Worm (Caenorhabditis elegans) whole organism, L4 larva: ENCODE data around the gene C17H11.4.
"Not testable (repeated sequence)": the region's sequence is repeated elsewhere in the genome, so short reads cannot be mapped to it uniquely, and the experiment has no call there.

Experiments used
- D1046.2 ChIP-seq: fragments of 200-800 bp; sonication (Bioruptor generic); IDR thresholded peaks from 2 replicates; pipeline ENCODE4 v1.3.6; 2022; ENCODE audit warnings: missing genetic modification characterization, missing compliant biosample characterization
- F26F4.8 ChIP-seq: fragments of 200-800 bp; sonication (Bioruptor generic); conservative IDR thresholded peaks from 2 replicates; pipeline ENCODE4 v1.3.6; 2022; ENCODE audit warnings: missing genetic modification characterization, missing compliant biosample characterization
- T20F7.1 ChIP-seq: fragments of 200-800 bp; sonication (Bioruptor generic); optimal IDR thresholded peaks from 2 replicates; lab custom pipeline; 2018; ENCODE audit warnings: mild to moderate bottlenecking, missing genetic modification characterization, missing compliant biosample characterization
- T26A8.4 ChIP-seq: fragments of 200-800 bp; sonication (Bioruptor generic); IDR thresholded peaks from 2 replicates; pipeline ENCODE4 v1.3.6; 2022; ENCODE audit warnings: missing genetic modification characterization, missing compliant biosample characterization
- Y48G9A.11 ChIP-seq: fragments of 200-800 bp; sonication (Bioruptor generic); IDR thresholded peaks from 2 replicates; pipeline ENCODE4 v1.3.6; 2022; ENCODE audit warnings: missing genetic modification reagents, missing genetic modification characterization, missing compliant biosample characterization
- Y5F2A.4 ChIP-seq: fragments of 200-800 bp; sonication (Bioruptor generic); optimal IDR thresholded peaks from 2 replicates; lab custom pipeline; 2018; ENCODE audit warnings: mild to moderate bottlenecking, missing genetic modification characterization, missing compliant biosample characterization
- arid-1 ChIP-seq: fragments of 200-800 bp; sonication (Bioruptor generic); conservative IDR thresholded peaks from 2 replicates; pipeline ENCODE4 v1.3.6; 2022; ENCODE audit warnings: missing genetic modification reagents, missing genetic modification characterization, missing compliant biosample characterization
- ctbp-1 ChIP-seq: fragments of 200-800 bp; sonication (Bioruptor generic); IDR thresholded peaks from 2 replicates; pipeline ENCODE4 v1.3.6; 2022; ENCODE audit warnings: missing genetic modification reagents, missing genetic modification characterization, missing compliant biosample characterization
- daf-16 ChIP-seq, 3 experiments: sonication (generic microtip); optimal IDR thresholded peaks; 2 replicates each; lab custom pipeline; 2016 to 2017; ENCODE audit warnings: missing genetic modification characterization in 3 of 3, missing genetic modification reagents in 3 of 3, mild to moderate bottlenecking in 2 of 3, missing compliant biosample characterization in 2 of 3, missing biosample characterization in 1 of 3, moderate library complexity in 1 of 3
- dmd-6 ChIP-seq: fragments of 200-800 bp; sonication (Bioruptor generic); IDR thresholded peaks from 2 replicates; pipeline ENCODE4 v1.3.6; 2022; ENCODE audit warnings: missing genetic modification reagents, missing genetic modification characterization, missing compliant biosample characterization
- dmd-8 ChIP-seq: fragments of 200-800 bp; sonication (Bioruptor generic); IDR thresholded peaks from 2 replicates; pipeline ENCODE4 v1.3.6; 2022; ENCODE audit warnings: missing genetic modification characterization, missing compliant biosample characterization
- duxl-1 ChIP-seq: sonication (generic microtip); optimal IDR thresholded peaks from 2 replicates; lab custom pipeline; 2016; ENCODE audit warnings: mild to moderate bottlenecking, missing genetic modification characterization, moderate library complexity, missing compliant biosample characterization; ENCODE audit not compliant: poor library complexity
- dve-1 ChIP-seq: sonication (generic microtip); optimal IDR thresholded peaks from 2 replicates; lab custom pipeline; 2017; ENCODE audit warnings: antibody characterized with exemption, mild to moderate bottlenecking, missing genetic modification characterization, missing compliant biosample characterization; ENCODE audit not compliant: insufficient read depth
- egl-43 ChIP-seq: fragments of 200-800 bp; sonication (Bioruptor generic); IDR thresholded peaks from 2 replicates; pipeline ENCODE4 v1.3.6; 2022; ENCODE audit warnings: missing genetic modification reagents, missing genetic modification characterization, missing compliant biosample characterization
- hif-1 ChIP-seq, 2 experiments: sonication (generic microtip); optimal IDR thresholded peaks; 2 replicates each; lab custom pipeline; 2016 to 2017; ENCODE audit warnings: missing compliant biosample characterization in 2 of 2, missing genetic modification characterization in 2 of 2, missing genetic modification reagents in 2 of 2, missing genotype in 2 of 2, mild to moderate bottlenecking in 1 of 2
- hlh-11 ChIP-seq: fragments of 200-800 bp; sonication (Bioruptor generic); optimal IDR thresholded peaks from 2 replicates; lab custom pipeline; 2018; ENCODE audit warnings: mild to moderate bottlenecking, missing genetic modification characterization, missing compliant biosample characterization
- hlh-30 ChIP-seq: sonication (generic microtip); optimal IDR thresholded peaks from 2 replicates; lab custom pipeline; 2017; ENCODE audit warnings: antibody characterized with exemption, mild to moderate bottlenecking, missing genetic modification characterization, missing compliant biosample characterization; ENCODE audit not compliant: insufficient read depth
- hmg-1.1 ChIP-seq: fragments of 200-800 bp; sonication (Bioruptor generic); IDR thresholded peaks from 2 replicates; pipeline ENCODE4 v1.3.6; 2022; ENCODE audit warnings: missing genetic modification reagents, missing genetic modification characterization, missing compliant biosample characterization
- lim-7 ChIP-seq: fragments of 200-800 bp; sonication (Bioruptor generic); IDR thresholded peaks from 2 replicates; pipeline ENCODE4 v1.3.6; 2022; ENCODE audit warnings: missing genetic modification characterization, missing compliant biosample characterization
- lin-13 ChIP-seq: fragments of 150-350 bp; optimal IDR thresholded peaks from 2 replicates; lab custom pipeline; 2014; ENCODE audit warnings: missing biosample characterization, missing genetic modification reagents, missing genetic modification characterization
- lin-38 ChIP-seq: fragments of 200-800 bp; sonication (Bioruptor generic); IDR thresholded peaks from 2 replicates; pipeline ENCODE4 v1.3.6; 2022; ENCODE audit warnings: missing genetic modification reagents, missing genetic modification characterization, missing compliant biosample characterization
- lsy-2 ChIP-seq, 2 experiments: fragments of 150-350 bp in 1 of 2; sonication (generic microtip) in 1 of 2; optimal IDR thresholded peaks; 2 replicates each; lab custom pipeline; 2014 to 2017; ENCODE audit warnings: missing biosample characterization in 2 of 2, missing genetic modification characterization in 2 of 2
- madf-5 ChIP-seq, 2 experiments: fragments of 200-800 bp; sonication (Bioruptor generic); IDR thresholded peaks; 2 replicates each; pipeline ENCODE4 v1.3.6; 2022; ENCODE audit warnings: missing compliant biosample characterization in 2 of 2, missing genetic modification characterization in 2 of 2
- madf-9 ChIP-seq: fragments of 200-800 bp; sonication (Bioruptor generic); conservative IDR thresholded peaks from 2 replicates; pipeline ENCODE4 v1.3.6; 2022; ENCODE audit warnings: missing genetic modification reagents, missing genetic modification characterization, missing compliant biosample characterization
- mep-1 ChIP-seq: fragments of 150-350 bp; sonication (generic microtip); optimal IDR thresholded peaks from 3 replicates; lab custom pipeline; 2014; ENCODE audit warnings: missing biosample characterization, missing genetic modification characterization
- mes-2 ChIP-seq: sonication (generic microtip); optimal IDR thresholded peaks from 2 replicates; lab custom pipeline; 2016; ENCODE audit warnings: missing genotype, mild to moderate bottlenecking, missing genetic modification characterization, missing compliant biosample characterization; ENCODE audit not compliant: poor library complexity, severe bottlenecking
- nhr-102 ChIP-seq: sonication (generic microtip); optimal IDR thresholded peaks from 2 replicates; lab custom pipeline; 2016; ENCODE audit warnings: mild to moderate bottlenecking, missing genetic modification characterization, moderate library complexity, missing compliant biosample characterization
- nhr-48 ChIP-seq: sonication (generic microtip); optimal IDR thresholded peaks from 2 replicates; lab custom pipeline; 2016; ENCODE audit warnings: mild to moderate bottlenecking, missing genetic modification characterization, missing compliant biosample characterization
- pha-4 ChIP-seq, 2 experiments: fragments of 150-350 bp in 1 of 2; fragments of 200-800 bp in 1 of 2; sonication (Bioruptor generic) in 1 of 2; IDR thresholded peaks in 1 of 2; optimal IDR thresholded peaks in 1 of 2; 2 replicates each; pipeline versions ENCODE4 v1.3.6 to Lab custom; 2014 to 2022; ENCODE audit warnings: missing genetic modification characterization in 2 of 2, missing genetic modification reagents in 2 of 2, missing biosample characterization in 1 of 2, missing compliant biosample characterization in 1 of 2
- php-3 ChIP-seq: fragments of 200-800 bp; sonication (Bioruptor generic); IDR thresholded peaks from 2 replicates; pipeline ENCODE4 v1.3.6; 2022; ENCODE audit warnings: missing genetic modification reagents, missing genetic modification characterization, missing compliant biosample characterization
- rbr-2 ChIP-seq: sonication (generic microtip); optimal IDR thresholded peaks from 2 replicates; lab custom pipeline; 2016; ENCODE audit warnings: missing genotype, missing genetic modification characterization, missing compliant biosample characterization
- snpc-1.2 ChIP-seq: fragments of 200-800 bp; sonication (Bioruptor generic); IDR thresholded peaks from 2 replicates; pipeline ENCODE4 v1.3.6; 2022; ENCODE audit warnings: missing genetic modification reagents, missing genetic modification characterization, missing compliant biosample characterization
- spr-1 ChIP-seq: sonication (generic microtip); optimal IDR thresholded peaks from 2 replicates; lab custom pipeline; 2016; ENCODE audit warnings: mild to moderate bottlenecking, missing genetic modification characterization, missing compliant biosample characterization
- spr-3 ChIP-seq: fragments of 200-800 bp; sonication (Bioruptor generic); optimal IDR thresholded peaks from 2 replicates; lab custom pipeline; 2018; ENCODE audit warnings: mild to moderate bottlenecking, missing genetic modification characterization, missing compliant biosample characterization
- tra-1 ChIP-seq: fragments of 200-800 bp; sonication (Bioruptor generic); IDR thresholded peaks from 2 replicates; pipeline ENCODE4 v1.3.6; 2022; ENCODE audit warnings: missing genetic modification reagents, missing genetic modification characterization, missing compliant biosample characterization
- vab-7 ChIP-seq: fragments of 200-800 bp; sonication (Bioruptor generic); IDR thresholded peaks from 2 replicates; pipeline ENCODE4 v1.3.6; 2022; ENCODE audit warnings: missing genetic modification reagents, missing genetic modification characterization, missing compliant biosample characterization
- zfp-3 ChIP-seq: fragments of 200-800 bp; sonication (Bioruptor generic); conservative IDR thresholded peaks from 2 replicates; pipeline ENCODE4 v1.3.6; 2022; ENCODE audit warnings: missing genetic modification reagents, missing genetic modification characterization, missing compliant biosample characterization
- zip-11 ChIP-seq: fragments of 200-800 bp; sonication (Bioruptor generic); IDR thresholded peaks from 2 replicates; pipeline ENCODE4 v1.3.6; 2022; ENCODE audit warnings: missing genetic modification characterization, missing compliant biosample characterization

The C17H11.4 gene

DNA sequence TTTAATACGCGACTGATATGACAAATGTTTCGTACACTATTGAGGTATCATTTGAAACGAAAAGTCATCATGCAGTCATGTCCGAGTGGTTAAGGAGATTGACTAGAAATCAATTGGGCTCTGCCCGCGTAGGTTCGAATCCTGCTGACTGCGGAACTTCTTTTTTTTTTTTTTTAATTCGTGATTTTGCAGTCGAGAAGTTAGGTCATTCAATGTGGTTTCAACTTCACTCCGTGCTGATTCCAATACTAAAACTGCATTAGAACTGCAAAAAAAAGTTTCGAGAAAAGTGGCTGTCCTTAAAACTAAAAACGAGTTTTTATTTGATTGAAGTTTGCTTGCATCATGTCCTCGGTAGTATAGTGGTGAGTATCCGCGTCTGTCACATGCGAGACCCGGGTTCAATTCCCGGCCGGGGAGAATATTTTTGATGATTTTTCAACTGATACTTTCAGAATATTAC, 27.0 kb downstream of the C17H11.4 start:
- peak; percentile 56 for TF ChIP-seq lim-7
- peak; percentile 30 for TF ChIP-seq dmd-6 (GFP tag; lab: Robert Waterston, UW)
- peak; percentile 82; the same call in 1 of the 2 replicates for TF ChIP-seq egl-43 (GFP tag; lab: Robert Waterston, UW)
- TF ChIP-seq mes-2: peak; percentile 55
- TF ChIP-seq Y5F2A.4: peak; percentile 63
- peak; percentile 46 for TF ChIP-seq mep-1
- peak in 1 of 2 experiments; percentile 11 for TF ChIP-seq lsy-2 (tag; optimal IDR thresholded peaks at IDR 0.05; lab: Kevin White, UChicago)
- TF ChIP-seq hlh-30 (tag; lab: Kevin White, UChicago): peak; percentile 86
- 0 out of 2 replicates have a peak, but pooled peaks have one; percentile 18 for TF ChIP-seq dmd-8
- peak; percentile 2 for TF ChIP-seq lin-13 (GFP tag; lab: Kevin White, UChicago)
- TF ChIP-seq T20F7.1 (GFP tag; lab: Kevin White, UChicago): peak; percentile 24
- peak in 1 of 2 experiments; percentile 69 for TF ChIP-seq daf-16 (GFP tag; optimal IDR thresholded peaks at IDR 0.05; lab: Kevin White, UChicago)
- peak; percentile 39 for TF ChIP-seq daf-16 (tag; optimal IDR thresholded peaks at IDR 0.05; lab: Kevin White, UChicago)
- peak; percentile 33; the same call in 1 of the 2 replicates for TF ChIP-seq madf-9 (GFP tag; lab: Robert Waterston, UW)
- TF ChIP-seq T26A8.4: peak; percentile 72; the same call in 1 of the 2 replicates
- peak; percentile 34 for TF ChIP-seq duxl-1 (tag; lab: Kevin White, UChicago)
- TF ChIP-seq snpc-1.2 (GFP tag; lab: Robert Waterston, UW): peak; percentile 67; the same call in 1 of the 2 replicates
- peak; percentile 53 for TF ChIP-seq lin-38 (GFP tag; lab: Robert Waterston, UW)
- TF ChIP-seq pha-4 (GFP tag; IDR thresholded peaks at IDR 0.05; lab: Robert Waterston, UW): peak; percentile 53; the same call in 1 of the 2 replicates
- not testable (repeated sequence) for TF ChIP-seq pha-4 (tag; optimal IDR thresholded peaks at IDR 0.05; lab: Kevin White, UChicago)
- peak; percentile 8 for TF ChIP-seq nhr-102 (tag; lab: Kevin White, UChicago)
- TF ChIP-seq D1046.2 (GFP tag; lab: Robert Waterston, UW): 0 out of 2 replicates have a peak, but pooled peaks have one; percentile 4
- peak; percentile 39 for TF ChIP-seq dve-1
- TF ChIP-seq Y48G9A.11 (GFP tag; lab: Robert Waterston, UW): peak; percentile 62
- TF ChIP-seq hlh-11 (tag; lab: Kevin White, UChicago): peak; percentile 3
- peak; percentile 10 for TF ChIP-seq rbr-2 (tag; lab: Kevin White, UChicago)
- TF ChIP-seq spr-3 (GFP tag; lab: Kevin White, UChicago): peak; percentile 32
- TF ChIP-seq spr-1 (tag; lab: Kevin White, UChicago): peak; percentile 43
- TF ChIP-seq F26F4.8 (GFP tag; lab: Robert Waterston, UW): 0 out of 2 replicates have a peak, but pooled peaks have one; percentile 48
- TF ChIP-seq hif-1 (tag; optimal IDR thresholded peaks at IDR 0.05; lab: Kevin White, UChicago): peak; percentile 14
- TF ChIP-seq hmg-1.1 (GFP tag; lab: Robert Waterston, UW): peak; percentile 44; the same call in 1 of the 2 replicates
- peak; percentile 45; the same call in 1 of the 2 replicates for TF ChIP-seq ctbp-1 (GFP tag; lab: Robert Waterston, UW)
- peak; percentile 24; the same call in 1 of the 2 replicates for TF ChIP-seq vab-7 (GFP tag; lab: Robert Waterston, UW)
- TF ChIP-seq tra-1 (GFP tag; lab: Robert Waterston, UW): 0 out of 2 replicates have a peak, but pooled peaks have one; percentile 29
- TF ChIP-seq nhr-48 (tag; lab: Kevin White, UChicago): peak; percentile 61

DNA sequence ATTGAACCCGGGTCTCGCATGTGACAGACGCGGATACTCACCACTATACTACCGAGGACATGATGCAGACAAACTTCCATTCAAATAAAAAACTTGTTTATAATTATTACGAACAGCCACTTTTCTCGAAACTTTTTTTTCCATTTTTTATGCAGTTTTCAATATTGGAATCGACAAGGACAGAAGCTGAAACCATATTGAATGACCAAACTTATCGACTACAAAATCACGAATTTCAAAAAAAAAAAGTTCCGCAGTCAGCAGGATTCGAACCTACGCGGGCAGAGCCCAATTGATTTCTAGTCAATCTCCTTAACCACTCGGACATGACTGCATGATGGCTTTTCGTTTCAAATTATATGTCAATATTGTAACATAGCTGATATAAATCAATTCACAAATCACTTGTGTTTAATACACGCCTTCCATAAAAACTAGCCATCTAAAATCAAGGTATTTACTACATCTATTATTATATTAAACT, 28.8 kb downstream of the C17H11.4 start:
- TF ChIP-seq arid-1 (GFP tag; lab: Robert Waterston, UW): peak; percentile 58; the same call in 1 of the 2 replicates
- peak; percentile 63 for TF ChIP-seq lin-38 (GFP tag; lab: Robert Waterston, UW)
- 0 out of 2 replicates have a peak, but pooled peaks have one; percentile 51 for TF ChIP-seq ctbp-1 (GFP tag; lab: Robert Waterston, UW)
- TF ChIP-seq nhr-102 (tag; lab: Kevin White, UChicago): peak; percentile 32
- TF ChIP-seq D1046.2 (GFP tag; lab: Robert Waterston, UW): 0 out of 2 replicates have a peak, but pooled peaks have one; percentile 23
- peak; percentile 80; the same call in 1 of the 2 replicates for TF ChIP-seq egl-43 (GFP tag; lab: Robert Waterston, UW)
- peak; percentile 32 for TF ChIP-seq nhr-48 (tag; lab: Kevin White, UChicago)
- peak; percentile 63 for TF ChIP-seq lim-7
- TF ChIP-seq T26A8.4: peak; percentile 46; the same call in 1 of the 2 replicates
- TF ChIP-seq pha-4 (GFP tag; IDR thresholded peaks at IDR 0.05; lab: Robert Waterston, UW): peak; percentile 71; the same call in 1 of the 2 replicates
- not testable (repeated sequence) for TF ChIP-seq pha-4 (tag; optimal IDR thresholded peaks at IDR 0.05; lab: Kevin White, UChicago)
- peak; percentile 32; the same call in 1 of the 2 replicates for TF ChIP-seq dmd-6 (GFP tag; lab: Robert Waterston, UW)
- peak; percentile 85 for TF ChIP-seq dmd-8
- 0 out of 2 replicates have a peak, but pooled peaks have one; percentile 42 for TF ChIP-seq zfp-3 (GFP tag; lab: Robert Waterston, UW)
- TF ChIP-seq F26F4.8 (GFP tag; lab: Robert Waterston, UW): peak; percentile 58; the same call in 1 of the 2 replicates
- TF ChIP-seq hlh-30 (tag; lab: Kevin White, UChicago): peak; percentile 52
- TF ChIP-seq T20F7.1 (GFP tag; lab: Kevin White, UChicago): peak; percentile 34
- 0 out of 2 replicates have a peak, but pooled peaks have one; percentile 45 for TF ChIP-seq vab-7 (GFP tag; lab: Robert Waterston, UW)
- TF ChIP-seq php-3 (GFP tag; lab: Robert Waterston, UW): peak; percentile 45; the same call in 1 of the 2 replicates
- TF ChIP-seq madf-5 (GFP tag; IDR thresholded peaks at IDR 0.05; lab: Robert Waterston, UW): 0 out of 4 replicates have a peak, but pooled peaks of 1 of the 2 experiments have one; percentile 47
- peak; percentile 72; the same call in 1 of the 2 replicates for TF ChIP-seq Y48G9A.11 (GFP tag; lab: Robert Waterston, UW)
- 0 out of 2 replicates have a peak, but pooled peaks have one; percentile 18 for TF ChIP-seq zip-11 (GFP tag; lab: Robert Waterston, UW)
- peak; percentile 78; the same call in 1 of the 2 replicates for TF ChIP-seq snpc-1.2 (GFP tag; lab: Robert Waterston, UW)
